Fruit fly (Drosophila melanogaster) whole organism, embryonic: ENCODE measurements around the gene Doc2.
A peak's percentile ranks its signal among the peaks of the same experiment; 100 is the strongest.

Experiments used
- Bgb ChIP-seq: fragments of 200-800 bp; sonication (Bioruptor generic); IDR thresholded peaks from 2 replicates; pipeline ENCODE4 v1.3.6; 2022; ENCODE audit warnings: missing biosample characterization, missing genetic modification characterization; ENCODE audit not compliant: partially characterized antibody
- CG10543 ChIP-seq: fragments of 200-800 bp; sonication (Bioruptor generic); optimal IDR thresholded peaks from 3 replicates; lab custom pipeline; 2017; ENCODE audit warnings: missing biosample characterization, mild to moderate bottlenecking, missing genetic modification characterization, moderate library complexity
- CG11093 ChIP-seq: fragments of 200-800 bp; sonication (Bioruptor generic); IDR thresholded peaks from 3 replicates; pipeline ENCODE4 v1.3.6; 2022; ENCODE audit warnings: missing biosample characterization, missing genetic modification characterization
- CG11560 ChIP-seq: fragments of 200-800 bp; sonication (Bioruptor generic); IDR thresholded peaks from 3 replicates; pipeline ENCODE4 v1.3.6; 2022; ENCODE audit warnings: missing biosample characterization, missing genetic modification characterization
- CG11696 ChIP-seq: fragments of 200-800 bp; sonication (Bioruptor generic); IDR thresholded peaks from 2 replicates; pipeline ENCODE4 v1.3.6; 2022; ENCODE audit warnings: missing biosample characterization, missing genetic modification characterization
- CG12071 ChIP-seq: fragments of 200-800 bp; sonication (Bioruptor generic); optimal IDR thresholded peaks from 3 replicates; lab custom pipeline; 2018; ENCODE audit warnings: missing biosample characterization, mild to moderate bottlenecking, missing genetic modification characterization
- CG13775 ChIP-seq: fragments of 200-800 bp; sonication (Bioruptor generic); optimal IDR thresholded peaks from 3 replicates; lab custom pipeline; 2017; ENCODE audit warnings: missing biosample characterization, mild to moderate bottlenecking, missing genetic modification characterization
- CG14860 ChIP-seq: fragments of 200-800 bp; sonication (Bioruptor generic); IDR thresholded peaks from 3 replicates; pipeline ENCODE4 v1.3.6; 2022; ENCODE audit warnings: missing biosample characterization, missing genetic modification characterization; ENCODE audit not compliant: partially characterized antibody
- CG17328 ChIP-seq: fragments of 200-800 bp; sonication (Bioruptor generic); IDR thresholded peaks from 2 replicates; pipeline ENCODE4 v1.3.6; 2022; ENCODE audit warnings: missing biosample characterization, missing genetic modification characterization
- CG17359 ChIP-seq: fragments of 200-800 bp; sonication (Bioruptor generic); optimal IDR thresholded peaks from 3 replicates; lab custom pipeline; 2018; ENCODE audit warnings: missing biosample characterization, mild to moderate bottlenecking, missing genetic modification characterization, moderate library complexity
- CG17385 ChIP-seq: fragments of 200-800 bp; sonication (Bioruptor generic); optimal IDR thresholded peaks from 3 replicates; lab custom pipeline; 2018; ENCODE audit warnings: missing biosample characterization, mild to moderate bottlenecking, missing genetic modification characterization
- CG18599 ChIP-seq: fragments of 200-800 bp; sonication (Bioruptor generic); optimal IDR thresholded peaks from 3 replicates; lab custom pipeline; 2017; ENCODE audit warnings: missing biosample characterization, missing genetic modification characterization, mild to moderate bottlenecking, moderate library complexity, missing genetic modification reagents
- CG30431 ChIP-seq: fragments of 200-800 bp; sonication (Bioruptor generic); optimal IDR thresholded peaks from 2 replicates; lab custom pipeline; 2017; ENCODE audit warnings: missing biosample characterization, missing genetic modification characterization
- CG3065 ChIP-seq: fragments of 200-800 bp; sonication (Bioruptor generic); optimal IDR thresholded peaks from 2 replicates; lab custom pipeline; 2016; ENCODE audit warnings: missing biosample characterization, missing genetic modification characterization
- CG3281 ChIP-seq: fragments of 200-800 bp; sonication (Bioruptor generic); optimal IDR thresholded peaks from 3 replicates; lab custom pipeline; 2017; ENCODE audit warnings: missing biosample characterization, mild to moderate bottlenecking, missing genetic modification characterization
- CG3407 ChIP-seq: fragments of 200-800 bp; sonication (Bioruptor generic); optimal IDR thresholded peaks from 2 replicates; lab custom pipeline; 2018; ENCODE audit warnings: missing biosample characterization, mild to moderate bottlenecking, missing genetic modification characterization
- CG8290 ChIP-seq, 3 experiments: fragments of 200-800 bp; sonication (Bioruptor generic); optimal IDR thresholded peaks; 2 replicates each; lab custom pipeline; 2016 to 2019; ENCODE audit warnings: missing biosample characterization in 3 of 3, missing genetic modification characterization in 3 of 3, mild to moderate bottlenecking in 2 of 3, moderate library complexity in 1 of 3
- CG9876 ChIP-seq: fragments of 200-800 bp; sonication (Bioruptor generic); optimal IDR thresholded peaks from 2 replicates; lab custom pipeline; 2016; ENCODE audit warnings: missing biosample characterization, missing genetic modification characterization
- CrebB ChIP-seq: fragments of 200-800 bp; sonication (Bioruptor generic); optimal IDR thresholded peaks from 3 replicates; lab custom pipeline; 2018; ENCODE audit warnings: missing biosample characterization, mild to moderate bottlenecking, missing genetic modification characterization
- Dbx ChIP-seq: fragments of 200-800 bp; sonication (Bioruptor generic); IDR thresholded peaks from 3 replicates; pipeline ENCODE4 v1.3.6; 2022; ENCODE audit warnings: missing biosample characterization, missing genetic modification characterization
- Doc2 ChIP-seq: fragments of 200-800 bp; sonication (Bioruptor generic); IDR thresholded peaks from 2 replicates; pipeline ENCODE4 v1.3.6; 2022; ENCODE audit warnings: missing biosample characterization, missing genetic modification characterization
- E2f1 ChIP-seq: fragments of 200-800 bp; sonication (Bioruptor generic); IDR thresholded peaks from 2 replicates; pipeline ENCODE4 v1.3.6; 2022; ENCODE audit warnings: missing biosample characterization, missing genetic modification characterization
- Ets65A ChIP-seq: fragments of 200-800 bp; sonication (Bioruptor generic); peaks from one replicate; lab custom pipeline; 2016; ENCODE audit warnings: missing biosample characterization, missing genetic modification characterization
- HmgD ChIP-seq: fragments of 200-800 bp; sonication (Bioruptor generic); optimal IDR thresholded peaks from 3 replicates; lab custom pipeline; 2016; ENCODE audit warnings: missing biosample characterization, missing genetic modification characterization
- Neu2 ChIP-seq: fragments of 200-800 bp; sonication (Bioruptor generic); optimal IDR thresholded peaks from 3 replicates; lab custom pipeline; 2016; ENCODE audit warnings: missing biosample characterization, missing genetic modification characterization, borderline replicate concordance
- Sox102F ChIP-seq: fragments of 200-800 bp; sonication (Bioruptor generic); optimal IDR thresholded peaks from 2 replicates; lab custom pipeline; 2018; ENCODE audit warnings: missing biosample characterization, mild to moderate bottlenecking, missing genetic modification characterization, moderate library complexity
- Stat92E ChIP-seq, 3 experiments: fragments of >200 bp in 2 of 3; fragments of 200-800 bp in 1 of 3; sonication (Bioruptor generic) in 1 of 3; optimal IDR thresholded peaks; 2 replicates each; lab custom pipeline; 2017 to 2019; ENCODE audit warnings: missing biosample characterization in 3 of 3, missing genetic modification characterization in 3 of 3, mild to moderate bottlenecking in 1 of 3, moderate library complexity in 1 of 3
- Xrp1 ChIP-seq: fragments of 200-800 bp; sonication (Bioruptor generic); IDR thresholded peaks from 2 replicates; pipeline ENCODE4 v1.3.6; 2022; ENCODE audit warnings: missing biosample characterization, missing genetic modification characterization
- ac ChIP-seq: fragments of 200-800 bp; sonication (Bioruptor generic); optimal IDR thresholded peaks from 3 replicates; lab custom pipeline; 2017; ENCODE audit warnings: missing biosample characterization, mild to moderate bottlenecking, missing genetic modification characterization
- ap ChIP-seq: fragments of 200-800 bp; sonication (Bioruptor generic); IDR thresholded peaks from 2 replicates; pipeline ENCODE4 v1.3.6; 2022; ENCODE audit warnings: missing biosample characterization, missing genetic modification characterization
- cato ChIP-seq: fragments of 200-800 bp; sonication (Bioruptor generic); optimal IDR thresholded peaks from 2 replicates; lab custom pipeline; 2016; ENCODE audit warnings: missing biosample characterization, missing genetic modification characterization, borderline replicate concordance
- dmrt11E ChIP-seq: fragments of 200-800 bp; sonication (Bioruptor generic); optimal IDR thresholded peaks from 3 replicates; lab custom pipeline; 2018; ENCODE audit warnings: missing biosample characterization, mild to moderate bottlenecking, missing genetic modification characterization, moderate library complexity
- h ChIP-seq: fragments of >200 bp; optimal IDR thresholded peaks from 2 replicates; lab custom pipeline; 2017
- jigr1 ChIP-seq: fragments of 200-800 bp; sonication (Bioruptor generic); IDR thresholded peaks from 3 replicates; pipeline ENCODE4 v1.3.6; 2022; ENCODE audit warnings: missing biosample characterization, missing genetic modification characterization
- run ChIP-seq: fragments of 200-800 bp; sonication (Bioruptor generic); optimal IDR thresholded peaks from 3 replicates; lab custom pipeline; 2018; ENCODE audit warnings: missing biosample characterization, mild to moderate bottlenecking, missing genetic modification characterization
- salm ChIP-seq: fragments of 200-800 bp; sonication (Bioruptor generic); optimal IDR thresholded peaks from 2 replicates; lab custom pipeline; 2018; ENCODE audit warnings: missing biosample characterization, mild to moderate bottlenecking, missing genetic modification characterization
- schlank ChIP-seq: fragments of 200-800 bp; sonication (Bioruptor generic); optimal IDR thresholded peaks from 2 replicates; lab custom pipeline; 2018; ENCODE audit warnings: missing biosample characterization, mild to moderate bottlenecking, missing genetic modification characterization
- sens ChIP-seq: fragments of 200-800 bp; sonication (Bioruptor generic); peaks from one replicate; lab custom pipeline; 2016; ENCODE audit warnings: missing biosample characterization, missing genetic modification characterization
- sens-2 ChIP-seq: fragments of 200-800 bp; sonication (Bioruptor generic); IDR thresholded peaks from 2 replicates; pipeline ENCODE4 v1.3.6; 2022; ENCODE audit warnings: missing biosample characterization, missing genetic modification characterization
- shn ChIP-seq: fragments of 200-800 bp; sonication (Bioruptor generic); optimal IDR thresholded peaks from 3 replicates; lab custom pipeline; 2016; ENCODE audit warnings: missing biosample characterization, missing genetic modification characterization
- tna ChIP-seq: fragments of 200-800 bp; sonication (Bioruptor generic); IDR thresholded peaks from 2 replicates; pipeline ENCODE4 v1.3.6; 2022; ENCODE audit warnings: missing biosample characterization, missing genetic modification characterization; ENCODE audit not compliant: partially characterized antibody
- trem ChIP-seq: fragments of 200-800 bp; optimal IDR thresholded peaks from 3 replicates; lab custom pipeline; 2019; ENCODE audit warnings: missing biosample characterization, mild to moderate bottlenecking, missing genetic modification characterization, moderate library complexity
- tup ChIP-seq: fragments of 200-800 bp; sonication (Bioruptor generic); optimal IDR thresholded peaks from 2 replicates; lab custom pipeline; 2016; ENCODE audit warnings: missing biosample characterization, mild to moderate bottlenecking, missing genetic modification characterization, moderate library complexity
- twi ChIP-seq: fragments of 200-800 bp; optimal IDR thresholded peaks from 2 replicates; lab custom pipeline; 2019; ENCODE audit warnings: missing biosample characterization, mild to moderate bottlenecking, missing genetic modification characterization, moderate library complexity
- tx ChIP-seq: fragments of 200-800 bp; sonication (Bioruptor generic); optimal IDR thresholded peaks from 2 replicates; lab custom pipeline; 2016; ENCODE audit warnings: missing biosample characterization, missing genetic modification characterization
- vvl ChIP-seq: fragments of 200-800 bp; sonication (Bioruptor generic); IDR thresholded peaks from 2 replicates; pipeline ENCODE4 v1.3.6; 2022; ENCODE audit warnings: missing biosample characterization, missing genetic modification characterization
- yki ChIP-seq: fragments of >200 bp; optimal IDR thresholded peaks from 3 replicates; lab custom pipeline; 2018
- zfh1 ChIP-seq: fragments of 200-800 bp; sonication (Bioruptor generic); IDR thresholded peaks from 3 replicates; pipeline ENCODE4 v1.3.6; 2022; ENCODE audit warnings: missing biosample characterization, missing genetic modification characterization
- zfh2 ChIP-seq: fragments of 200-800 bp; sonication (Bioruptor generic); optimal IDR thresholded peaks from 2 replicates; lab custom pipeline; 2016; ENCODE audit warnings: missing biosample characterization, missing genetic modification characterization

Doc2 gene

DNA sequence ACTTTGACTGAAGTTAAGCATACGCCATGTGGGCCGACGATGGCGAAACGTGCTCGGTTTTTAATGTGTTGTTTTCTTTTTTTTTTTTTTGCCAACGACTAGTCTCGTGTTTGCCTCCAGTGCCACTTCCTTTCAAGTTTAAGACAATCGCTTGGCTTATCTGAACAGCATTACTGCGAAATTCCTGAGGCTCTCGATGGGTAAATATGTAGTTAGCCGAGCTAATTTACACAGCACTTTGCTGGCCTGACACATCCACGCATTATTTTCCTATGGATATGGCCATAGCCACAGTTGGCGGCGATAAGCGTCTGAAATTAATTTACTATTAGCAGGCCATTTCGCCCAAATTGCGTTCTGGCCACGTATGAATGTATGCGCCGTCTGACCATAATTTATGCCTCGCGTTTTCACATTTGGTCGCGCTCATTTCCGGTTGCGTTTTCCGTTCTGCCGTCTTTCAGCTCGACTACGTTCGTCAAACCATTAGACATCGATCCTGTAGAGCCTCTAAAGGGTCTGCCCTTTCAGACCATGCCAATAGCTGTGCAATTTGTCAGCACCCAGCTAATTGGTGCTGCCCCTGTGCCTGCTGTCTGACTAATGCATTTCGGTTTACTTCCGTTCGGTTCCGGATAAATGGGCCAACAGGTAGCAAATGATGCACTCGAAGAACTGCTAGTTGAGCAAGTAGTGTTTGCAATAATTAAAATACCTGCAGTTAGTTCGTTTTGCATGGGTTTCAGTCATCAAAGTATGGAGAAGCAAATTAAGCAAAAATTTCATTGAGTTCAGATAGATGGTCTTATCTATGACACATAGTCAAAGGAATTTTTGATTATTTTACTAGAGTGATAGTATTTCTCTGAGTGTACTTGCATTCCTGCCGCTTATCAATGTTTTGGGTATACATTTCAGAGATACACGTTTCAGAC lies 1.7 kb upstream of the Doc2 start:
- TF ChIP-seq trem (tag; lab: Kevin White, UChicago) (no peak), CG11696 (GFP tag; lab: Robert Waterston, UW) (no peak), CG3281 (GFP tag; lab: Kevin White, UChicago) (no peak), CG18599 (GFP tag; lab: Kevin White, UChicago) (peak; percentile 50), tup (GFP tag; lab: Kevin White, UChicago) (peak; percentile 8), CG8290 (GFP tag; optimal IDR thresholded peaks at IDR 0.05; lab: Kevin White, UChicago) (no peak), CG8290 (tag; optimal IDR thresholded peaks at IDR 0.05; lab: Kevin White, UChicago) (peak in 1 of 2 experiments; percentile 66), CG3065 (GFP tag; lab: Kevin White, UChicago) (no peak), Ets65A (GFP tag; lab: Kevin White, UChicago) (peak; percentile 33), yki (lab: Kevin White, UChicago) (no peak), CG14860 (GFP tag; lab: Robert Waterston, UW) (no peak), HmgD (GFP tag; lab: Kevin White, UChicago) (no peak), CG11093 (GFP tag; lab: Robert Waterston, UW) (no peak), Doc2 (GFP tag; lab: Robert Waterston, UW) (no peak), run (tag; lab: Kevin White, UChicago) (no peak), vvl (no peak), tna (GFP tag; lab: Robert Waterston, UW) (no peak), sens (peak; percentile 11), zfh2 (GFP tag; lab: Kevin White, UChicago) (no peak), Bgb (GFP tag; lab: Robert Waterston, UW) (no peak), h (no peak), ap (GFP tag; lab: Robert Waterston, UW) (no peak), CG9876 (GFP tag; lab: Kevin White, UChicago) (no peak), CrebB (no peak), shn (no peak), CG10543 (GFP tag; lab: Kevin White, UChicago) (no peak), twi (tag; lab: Kevin White, UChicago) (no peak), CG17328 (GFP tag; lab: Robert Waterston, UW) (no peak), CG11560 (no peak), Stat92E (GFP tag; optimal IDR thresholded peaks at IDR 0.05; lab: Kevin White, UChicago) (no peak), dmrt11E (tag; lab: Kevin White, UChicago) (peak; percentile 26), Dbx (GFP tag; lab: Robert Waterston, UW) (0 out of 3 replicates have a peak, but pooled peaks have one; percentile 17), CG17385 (GFP tag; lab: Kevin White, UChicago) (no peak), CG13775 (GFP tag; lab: Kevin White, UChicago) (no peak), E2f1 (GFP tag; lab: Robert Waterston, UW) (no peak), schlank (tag; lab: Kevin White, UChicago) (peak; percentile 0), Xrp1 (GFP tag; lab: Robert Waterston, UW) (peak; percentile 25; the same call in 1 of the 2 replicates), salm (tag; lab: Kevin White, UChicago) (no peak), ac (GFP tag; lab: Kevin White, UChicago) (peak; percentile 27), CG12071 (GFP tag; lab: Kevin White, UChicago) (no peak), sens-2 (GFP tag; lab: Robert Waterston, UW) (no peak), Sox102F (GFP tag; lab: Kevin White, UChicago) (no peak), CG30431 (GFP tag; lab: Kevin White, UChicago) (no peak), Neu2 (GFP tag; lab: Kevin White, UChicago) (peak; percentile 34), zfh1 (peak; percentile 50; the same call in 1 of the 3 replicates), CG3407 (no peak), cato (GFP tag; lab: Kevin White, UChicago) (no peak), tx (GFP tag; lab: Kevin White, UChicago) (no peak), CG17359 (tag; lab: Kevin White, UChicago) (no peak), jigr1 (GFP tag; lab: Robert Waterston, UW) (no peak)
